Worm (Caenorhabditis elegans): ENCODE data around the gene vha-5.

- TF ChIP-seq zag-1 (tag; optimal IDR thresholded peaks at IDR 0.05) (no peak), fos-1 (tag; optimal IDR thresholded peaks at IDR 0.05) (no peak)
These were observed 20.6 kb upstream of the vha-5 start for ce11 chrIV:8283214-8283613.
